Worm (Caenorhabditis elegans): ENCODE measurements around the gene sas-4.

DNA sequence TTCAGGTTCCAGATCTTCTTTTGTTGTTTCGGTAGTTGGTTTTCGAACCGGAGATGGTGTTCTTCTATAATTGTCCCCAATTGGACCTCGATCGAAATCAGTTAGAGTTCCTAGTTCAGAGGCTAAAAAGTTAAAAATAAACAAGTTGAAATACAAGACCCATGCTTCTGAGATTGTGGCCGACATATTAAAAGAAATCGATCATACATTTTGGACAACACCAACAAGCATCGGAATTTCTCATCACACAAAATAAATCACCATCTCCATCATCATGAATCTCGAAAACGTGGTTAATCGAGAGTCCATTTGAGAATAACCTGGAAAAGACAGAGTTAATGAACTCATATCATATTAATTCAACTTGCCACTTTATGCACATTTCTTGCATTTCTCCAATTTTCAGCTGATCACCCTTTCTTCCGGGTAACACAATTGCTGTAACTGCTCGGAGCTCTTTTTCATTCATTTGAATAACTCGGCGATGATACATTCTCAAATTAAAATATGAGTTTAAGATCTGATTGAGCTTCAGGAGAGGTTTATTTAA, 46.6 kb downstream of the sas-4 start, which contains the start of the genes mps-4 and F09G8.10:
- TF ChIP-seq nhr-90 (tag; optimal IDR thresholded peaks at IDR 0.05) (no peak), ztf-18 (tag; optimal IDR thresholded peaks at IDR 0.05) (no peak), ekl-4 (GFP tag; IDR thresholded peaks at IDR 0.05) (no peak), ztf-22 (GFP tag; optimal IDR thresholded peaks at IDR 0.05) (no peak), ceh-58 (GFP tag; IDR thresholded peaks at IDR 0.05) (no peak), lin-54 (GFP tag; optimal IDR thresholded peaks at IDR 0.05) (no peak), sea-2 (GFP tag; IDR thresholded peaks at IDR 0.05) (no peak), nfya-1 (tag; optimal IDR thresholded peaks at IDR 0.05; ENCODE audit: borderline replicate concordance, insufficient read depth) (no peak), ama-1 (optimal IDR thresholded peaks at IDR 0.05) (no peak), ama-1 (GFP tag; optimal IDR thresholded peaks at IDR 0.05) (no peak), madf-8 (GFP tag; conservative IDR thresholded peaks at IDR 0.05) (no peak), F57C9.4 (tag; optimal IDR thresholded peaks at IDR 0.05) (no peak), unc-62 (GFP tag; optimal IDR thresholded peaks at IDR 0.05) (no peak)
